Fruit fly (Drosophila melanogaster): ENCODE data around the gene CG9692.

Gene CG9692

dm6 chr3L:16711430-16712228 is 6.9 kb downstream of the CG9692 start, which contains the start of the genes CG43954, Lasp and Dab (continued):
- no peak for TF ChIP-seq E2f1 (GFP tag; IDR thresholded peaks at IDR 0.05)
- TF ChIP-seq nom (GFP tag; optimal IDR thresholded peaks at IDR 0.05) = peak; percentile 56
- TF ChIP-seq MESR4 (GFP tag; optimal IDR thresholded peaks at IDR 0.05) = peak; percentile 44
- no peak for TF ChIP-seq CG13424 (tag; optimal IDR thresholded peaks at IDR 0.05)
- TF ChIP-seq CG4617 (GFP tag; optimal IDR thresholded peaks at IDR 0.05; ENCODE audit: borderline replicate concordance) = peak; percentile 36
- no peak for TF ChIP-seq bowl (GFP tag; IDR thresholded peaks at IDR 0.05)
- TF ChIP-seq cwo (GFP tag; optimal IDR thresholded peaks at IDR 0.05) = peak; percentile 2
- no peak for TF ChIP-seq CG18764 (GFP tag; optimal IDR thresholded peaks at IDR 0.05)
- TF ChIP-seq CG12942 (GFP tag; optimal IDR thresholded peaks at IDR 0.05) = peak; percentile 1
- peak; percentile 37 for TF ChIP-seq CG8924 (tag; optimal IDR thresholded peaks at IDR 0.05)
- TF ChIP-seq Hr39 (optimal IDR thresholded peaks at IDR 0.05) = no peak
- no peak for TF ChIP-seq CG8388 (GFP tag; optimal IDR thresholded peaks at IDR 0.05)
- peak; percentile 99 for TF ChIP-seq CG6254 (GFP tag; optimal IDR thresholded peaks at IDR 0.05)
- TF ChIP-seq Opbp (GFP tag; IDR thresholded peaks at IDR 0.05; ENCODE audit: partially characterized antibody) = 0 out of 3 replicates have a peak, but pooled peaks have one; percentile 5
- TF ChIP-seq inv (GFP tag; IDR thresholded peaks at IDR 0.05; ENCODE audit: partially characterized antibody) = 0 out of 2 replicates have a peak, but pooled peaks have one; percentile 7
- TF ChIP-seq CG11504 (tag; optimal IDR thresholded peaks at IDR 0.05) = peak; percentile 47
- TF ChIP-seq row (GFP tag; IDR thresholded peaks at IDR 0.05) = peak; percentile 22; the same call in 1 of the 3 replicates
- TF ChIP-seq CG16863 (GFP tag; optimal IDR thresholded peaks at IDR 0.05) = no peak
- peak; percentile 29 for TF ChIP-seq tin (GFP tag; optimal IDR thresholded peaks at IDR 0.05)
- TF ChIP-seq cg (GFP tag; optimal IDR thresholded peaks at IDR 0.05) = no peak
- TF ChIP-seq CG1024 (GFP tag; IDR thresholded peaks at IDR 0.05) = no peak
- no peak for TF ChIP-seq jigr1 (GFP tag; IDR thresholded peaks at IDR 0.05)
- peak; percentile 69 for TF ChIP-seq ewg (GFP tag; optimal IDR thresholded peaks at IDR 0.05)
- peak; percentile 29 for TF ChIP-seq grau (tag; optimal IDR thresholded peaks at IDR 0.05)
- peak; percentile 71 for TF ChIP-seq CG34376 (GFP tag; optimal IDR thresholded peaks at IDR 0.05)
- no peak for TF ChIP-seq p53 (GFP tag; optimal IDR thresholded peaks at IDR 0.05)
- peak; percentile 4 for TF ChIP-seq CG10462 (GFP tag; optimal IDR thresholded peaks at IDR 0.05)
- no peak for TF ChIP-seq pnt (GFP tag; optimal IDR thresholded peaks at IDR 0.05)
- TF ChIP-seq cad (GFP tag; optimal IDR thresholded peaks at IDR 0.05) = peak; percentile 62
- TF ChIP-seq sima (GFP tag; optimal IDR thresholded peaks at IDR 0.05) = no peak
- TF ChIP-seq CG17328 (GFP tag; IDR thresholded peaks at IDR 0.05) = peak; percentile 59
- TF ChIP-seq sna (GFP tag; IDR thresholded peaks at IDR 0.05; ENCODE audit: partially characterized antibody) = no peak
- peak; percentile 62 for TF ChIP-seq CrebB (tag; optimal IDR thresholded peaks at IDR 0.05)
- peak; percentile 48 for TF ChIP-seq CG2712 (tag; optimal IDR thresholded peaks at IDR 0.05)
- peak; percentile 42 for TF ChIP-seq NfI (GFP tag; optimal IDR thresholded peaks at IDR 0.05)
- TF ChIP-seq trh (GFP tag; optimal IDR thresholded peaks at IDR 0.05) = no peak
- TF ChIP-seq CG6683 (GFP tag; optimal IDR thresholded peaks at IDR 0.05) = peak; percentile 12
- peak; percentile 34 for TF ChIP-seq fd102C (GFP tag; optimal IDR thresholded peaks at IDR 0.05)
- TF ChIP-seq br (optimal IDR thresholded peaks at IDR 0.05) = no peak
- TF ChIP-seq pho (GFP tag; optimal IDR thresholded peaks at IDR 0.05) = no peak
- peak; percentile 27 for TF ChIP-seq CG17829 (tag; optimal IDR thresholded peaks at IDR 0.05)
- peak; percentile 41 for TF ChIP-seq org-1 (GFP tag; optimal IDR thresholded peaks at IDR 0.05)
- peak; percentile 46; the same call in 1 of the 2 replicates for TF ChIP-seq cas (GFP tag; IDR thresholded peaks at IDR 0.05)
- no peak for TF ChIP-seq prd (optimal IDR thresholded peaks at IDR 0.05)
- TF ChIP-seq prd (GFP tag; IDR thresholded peaks at IDR 0.05) = no peak
- peak; percentile 15 for TF ChIP-seq Blimp-1 (GFP tag; optimal IDR thresholded peaks at IDR 0.05)
- no peak for TF ChIP-seq CG8478 (optimal IDR thresholded peaks at IDR 0.05)
- TF ChIP-seq ERR (GFP tag; optimal IDR thresholded peaks at IDR 0.05) = no peak
- no peak for TF ChIP-seq CG12769 (tag; optimal IDR thresholded peaks at IDR 0.05)
- peak; percentile 28 for TF ChIP-seq odd (GFP tag; optimal IDR thresholded peaks at IDR 0.05)

Measured in whole organism, embryonic.